Worm (Caenorhabditis elegans) whole organism, young adult: Measurements from ENCODE around the gene hil-3.

ENCODE experiments used
- K11D2.4 ChIP-seq: fragments of 200-800 bp; sonication (Bioruptor generic); IDR thresholded peaks from 2 replicates; pipeline ENCODE4 v1.3.6; 2022; ENCODE audit warnings: missing genetic modification reagents, missing genetic modification characterization, missing compliant biosample characterization
- ama-1 ChIP-seq, 3 experiments: fragments of 150-350 bp in 1 of 3; sonication (generic microtip) in 2 of 3; optimal IDR thresholded peaks; 2 replicates each; lab custom pipeline; 2014 to 2018; ENCODE audit warnings: missing biosample characterization in 2 of 3, missing genetic modification characterization in 2 of 3, missing genetic modification reagents in 2 of 3
- efl-1 ChIP-seq: fragments of 150-350 bp; optimal IDR thresholded peaks from 2 replicates; lab custom pipeline; 2014; ENCODE audit warnings: missing biosample characterization, missing genetic modification reagents, missing genetic modification characterization
- hlh-12 ChIP-seq: sonication (generic microtip); optimal IDR thresholded peaks from 2 replicates; lab custom pipeline; 2016; ENCODE audit warnings: missing genetic modification characterization, missing compliant biosample characterization
- lag-1 ChIP-seq: fragments of 200-800 bp; sonication (Bioruptor generic); IDR thresholded peaks from 2 replicates; pipeline ENCODE4 v1.3.6; 2022; ENCODE audit warnings: missing genetic modification reagents, missing genetic modification characterization, missing compliant biosample characterization
- snpc-4 ChIP-seq, 5 experiments: fragments of 150-350 bp in 1 of 5; sonication (generic microtip) in 4 of 5; optimal IDR thresholded peaks; 2 replicates each; lab custom pipeline; 2014 to 2018; ENCODE audit warnings: missing genetic modification characterization in 5 of 5, missing biosample characterization in 3 of 5, antibody characterized with exemption in 2 of 5, mild to moderate bottlenecking in 2 of 5, missing compliant biosample characterization in 2 of 5, missing genotype in 2 of 5, moderate library complexity in 2 of 5, missing genetic modification reagents in 1 of 5
- zim-3 ChIP-seq: sonication (generic microtip); optimal IDR thresholded peaks from 2 replicates; lab custom pipeline; 2017; ENCODE audit warnings: mild to moderate bottlenecking, missing genetic modification characterization, moderate library complexity, missing compliant biosample characterization
- ztf-6 ChIP-seq: fragments of 200-800 bp; sonication (Bioruptor generic); IDR thresholded peaks from 2 replicates; pipeline ENCODE4 v1.3.6; 2022; ENCODE audit warnings: missing genetic modification reagents, missing genetic modification characterization, missing compliant biosample characterization

DNA sequence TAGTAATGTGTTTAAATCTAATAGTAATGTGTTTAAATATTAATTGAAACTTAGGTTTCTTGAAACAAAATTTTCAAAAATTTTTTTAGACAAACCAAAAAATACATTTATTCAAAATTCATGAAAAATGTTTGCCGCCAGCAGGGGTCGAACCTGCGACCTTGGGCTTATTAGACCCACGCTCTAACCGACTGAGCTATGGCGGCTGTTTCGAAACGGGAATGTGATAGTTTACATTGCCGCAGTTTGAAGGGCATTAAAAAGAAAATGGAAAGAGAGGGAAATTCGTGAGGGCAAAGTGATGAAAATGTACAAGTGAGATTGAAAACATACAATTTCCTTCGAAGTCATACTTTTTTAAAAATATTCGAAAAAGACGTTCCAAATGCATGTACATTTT lies 2.5 kb upstream of the hil-3 start:
- no peak for TF ChIP-seq ama-1 (optimal IDR thresholded peaks at IDR 0.05; lab: Kevin White, UChicago)
- peak; percentile 38 for TF ChIP-seq ama-1 (GFP tag; optimal IDR thresholded peaks at IDR 0.05; lab: Kevin White, UChicago)
- no peak for TF ChIP-seq K11D2.4 (GFP tag; lab: Robert Waterston, UW)
- TF ChIP-seq zim-3: no peak
- TF ChIP-seq hlh-12: no peak
- TF ChIP-seq ztf-6 (GFP tag; lab: Robert Waterston, UW): no peak
- TF ChIP-seq efl-1 (GFP tag; lab: Kevin White, UChicago): no peak
- peak; percentile 67 for TF ChIP-seq snpc-4 (GFP tag; optimal IDR thresholded peaks at IDR 0.05; lab: Kevin White, UChicago)
- peak in 2 of 4 experiments; percentile 35 to 44 for TF ChIP-seq snpc-4 (tag; optimal IDR thresholded peaks at IDR 0.05; lab: Kevin White, UChicago)
- TF ChIP-seq lag-1 (GFP tag; lab: Robert Waterston, UW): no peak
